Worm (Caenorhabditis elegans) whole organism, L4 larva: ENCODE measurements around the gene C55A6.12.
"Not testable (repeated sequence)": the region's sequence is repeated elsewhere in the genome, so short reads cannot be mapped to it uniquely, and the experiment has no call there.

Experiments
- F37D6.2 ChIP-seq: sonication (generic microtip); optimal IDR thresholded peaks from 2 replicates; lab custom pipeline; 2016; ENCODE audit warnings: mild to moderate bottlenecking, missing genetic modification characterization, missing compliant biosample characterization
- R02D3.7 ChIP-seq: fragments of 150-350 bp; sonication (generic microtip); optimal IDR thresholded peaks from 3 replicates; lab custom pipeline; 2014; ENCODE audit warnings: missing biosample characterization, missing genetic modification characterization
- T20F7.1 ChIP-seq: fragments of 200-800 bp; sonication (Bioruptor generic); optimal IDR thresholded peaks from 2 replicates; lab custom pipeline; 2018; ENCODE audit warnings: mild to moderate bottlenecking, missing genetic modification characterization, missing compliant biosample characterization
- T26A8.4 ChIP-seq: fragments of 200-800 bp; sonication (Bioruptor generic); IDR thresholded peaks from 2 replicates; pipeline ENCODE4 v1.3.6; 2022; ENCODE audit warnings: missing genetic modification characterization, missing compliant biosample characterization
- Y48G9A.11 ChIP-seq: fragments of 200-800 bp; sonication (Bioruptor generic); IDR thresholded peaks from 2 replicates; pipeline ENCODE4 v1.3.6; 2022; ENCODE audit warnings: missing genetic modification reagents, missing genetic modification characterization, missing compliant biosample characterization
- ZK337.2 ChIP-seq: fragments of 200-800 bp; sonication (Bioruptor generic); IDR thresholded peaks from 2 replicates; pipeline ENCODE4 v1.3.6; 2022; ENCODE audit warnings: missing genetic modification reagents, missing genetic modification characterization, missing compliant biosample characterization
- aha-1 ChIP-seq: fragments of 150-350 bp; peaks from one replicate; lab custom pipeline; 2014; ENCODE audit warnings: missing biosample characterization, missing genetic modification characterization
- ceh-20 ChIP-seq: fragments of 200-800 bp; sonication (Bioruptor generic); IDR thresholded peaks from 2 replicates; pipeline ENCODE4 v1.3.6; 2022; ENCODE audit warnings: missing genetic modification reagents, missing genetic modification characterization, missing compliant biosample characterization
- ceh-82 ChIP-seq: sonication (generic microtip); optimal IDR thresholded peaks from 2 replicates; lab custom pipeline; 2017; ENCODE audit warnings: missing biosample characterization, missing genetic modification characterization
- ctbp-1 ChIP-seq: fragments of 200-800 bp; sonication (Bioruptor generic); IDR thresholded peaks from 2 replicates; pipeline ENCODE4 v1.3.6; 2022; ENCODE audit warnings: missing genetic modification reagents, missing genetic modification characterization, missing compliant biosample characterization
- daf-16 ChIP-seq, 3 experiments: sonication (generic microtip); optimal IDR thresholded peaks; 2 replicates each; lab custom pipeline; 2016 to 2017; ENCODE audit warnings: missing genetic modification characterization in 3 of 3, missing genetic modification reagents in 3 of 3, mild to moderate bottlenecking in 2 of 3, missing compliant biosample characterization in 2 of 3, missing biosample characterization in 1 of 3, moderate library complexity in 1 of 3
- daf-19 ChIP-seq: fragments of 200-800 bp; sonication (Bioruptor generic); conservative IDR thresholded peaks from 2 replicates; pipeline ENCODE4 v1.3.6; 2022; ENCODE audit warnings: missing genetic modification characterization, missing compliant biosample characterization
- dmd-9 ChIP-seq: fragments of 200-800 bp; sonication (Bioruptor generic); IDR thresholded peaks from 2 replicates; pipeline ENCODE4 v1.3.6; 2022; ENCODE audit warnings: missing genetic modification reagents, missing genetic modification characterization, missing compliant biosample characterization
- dpl-1 ChIP-seq: fragments of 150-350 bp; optimal IDR thresholded peaks from 2 replicates; lab custom pipeline; 2014; ENCODE audit warnings: missing biosample characterization, missing genetic modification reagents, missing genetic modification characterization
- dve-1 ChIP-seq: sonication (generic microtip); optimal IDR thresholded peaks from 2 replicates; lab custom pipeline; 2017; ENCODE audit warnings: antibody characterized with exemption, mild to moderate bottlenecking, missing genetic modification characterization, missing compliant biosample characterization; ENCODE audit not compliant: insufficient read depth
- egl-43 ChIP-seq: fragments of 200-800 bp; sonication (Bioruptor generic); IDR thresholded peaks from 2 replicates; pipeline ENCODE4 v1.3.6; 2022; ENCODE audit warnings: missing genetic modification reagents, missing genetic modification characterization, missing compliant biosample characterization
- hif-1 ChIP-seq, 2 experiments: sonication (generic microtip); optimal IDR thresholded peaks; 2 replicates each; lab custom pipeline; 2016 to 2017; ENCODE audit warnings: missing compliant biosample characterization in 2 of 2, missing genetic modification characterization in 2 of 2, missing genetic modification reagents in 2 of 2, missing genotype in 2 of 2, mild to moderate bottlenecking in 1 of 2
- hlh-11 ChIP-seq: fragments of 200-800 bp; sonication (Bioruptor generic); optimal IDR thresholded peaks from 2 replicates; lab custom pipeline; 2018; ENCODE audit warnings: mild to moderate bottlenecking, missing genetic modification characterization, missing compliant biosample characterization
- hlh-30 ChIP-seq: sonication (generic microtip); optimal IDR thresholded peaks from 2 replicates; lab custom pipeline; 2017; ENCODE audit warnings: antibody characterized with exemption, mild to moderate bottlenecking, missing genetic modification characterization, missing compliant biosample characterization; ENCODE audit not compliant: insufficient read depth
- hmg-1.1 ChIP-seq: fragments of 200-800 bp; sonication (Bioruptor generic); IDR thresholded peaks from 2 replicates; pipeline ENCODE4 v1.3.6; 2022; ENCODE audit warnings: missing genetic modification reagents, missing genetic modification characterization, missing compliant biosample characterization
- lim-7 ChIP-seq: fragments of 200-800 bp; sonication (Bioruptor generic); IDR thresholded peaks from 2 replicates; pipeline ENCODE4 v1.3.6; 2022; ENCODE audit warnings: missing genetic modification characterization, missing compliant biosample characterization
- lin-13 ChIP-seq: fragments of 150-350 bp; optimal IDR thresholded peaks from 2 replicates; lab custom pipeline; 2014; ENCODE audit warnings: missing biosample characterization, missing genetic modification reagents, missing genetic modification characterization
- lin-29 ChIP-seq: fragments of 200-800 bp; sonication (Bioruptor generic); IDR thresholded peaks from 2 replicates; pipeline ENCODE4 v1.3.6; 2022; ENCODE audit warnings: missing genetic modification reagents, missing genetic modification characterization, missing compliant biosample characterization
- lin-38 ChIP-seq: fragments of 200-800 bp; sonication (Bioruptor generic); IDR thresholded peaks from 2 replicates; pipeline ENCODE4 v1.3.6; 2022; ENCODE audit warnings: missing genetic modification reagents, missing genetic modification characterization, missing compliant biosample characterization
- lsy-2 ChIP-seq, 2 experiments: fragments of 150-350 bp in 1 of 2; sonication (generic microtip) in 1 of 2; optimal IDR thresholded peaks; 2 replicates each; lab custom pipeline; 2014 to 2017; ENCODE audit warnings: missing biosample characterization in 2 of 2, missing genetic modification characterization in 2 of 2
- mdl-1 ChIP-seq, 2 experiments: fragments of 150-350 bp in 1 of 2; sonication (generic microtip) in 1 of 2; optimal IDR thresholded peaks; 2 replicates each; lab custom pipeline; 2014 to 2017; ENCODE audit warnings: missing biosample characterization in 2 of 2, missing genetic modification characterization in 2 of 2
- mep-1 ChIP-seq: fragments of 150-350 bp; sonication (generic microtip); optimal IDR thresholded peaks from 3 replicates; lab custom pipeline; 2014; ENCODE audit warnings: missing biosample characterization, missing genetic modification characterization
- mes-2 ChIP-seq: sonication (generic microtip); optimal IDR thresholded peaks from 2 replicates; lab custom pipeline; 2016; ENCODE audit warnings: missing genotype, mild to moderate bottlenecking, missing genetic modification characterization, missing compliant biosample characterization; ENCODE audit not compliant: poor library complexity, severe bottlenecking
- mxl-3 ChIP-seq: fragments of 200-800 bp; sonication (Bioruptor generic); optimal IDR thresholded peaks from 2 replicates; lab custom pipeline; 2018; ENCODE audit warnings: mild to moderate bottlenecking, missing genetic modification characterization, missing compliant biosample characterization
- nhr-102 ChIP-seq: sonication (generic microtip); optimal IDR thresholded peaks from 2 replicates; lab custom pipeline; 2016; ENCODE audit warnings: mild to moderate bottlenecking, missing genetic modification characterization, moderate library complexity, missing compliant biosample characterization
- nhr-11 ChIP-seq: fragments of 150-350 bp; optimal IDR thresholded peaks from 2 replicates; lab custom pipeline; 2014; ENCODE audit warnings: missing biosample characterization, missing genetic modification characterization
- nhr-25 ChIP-seq: sonication (generic microtip); optimal IDR thresholded peaks from 2 replicates; lab custom pipeline; 2017; ENCODE audit warnings: missing genetic modification characterization, mild to moderate bottlenecking, missing compliant biosample characterization, antibody characterized with exemption, moderate library complexity, borderline replicate concordance; ENCODE audit not compliant: insufficient read depth
- nhr-28 ChIP-seq: fragments of 150-350 bp; optimal IDR thresholded peaks from 2 replicates; lab custom pipeline; 2014; ENCODE audit warnings: missing biosample characterization, missing genetic modification characterization
- nhr-42 ChIP-seq: fragments of 200-800 bp; sonication (Bioruptor generic); IDR thresholded peaks from 2 replicates; pipeline ENCODE4 v1.3.6; 2022; ENCODE audit warnings: missing genetic modification characterization, missing compliant biosample characterization
- nhr-48 ChIP-seq: sonication (generic microtip); optimal IDR thresholded peaks from 2 replicates; lab custom pipeline; 2016; ENCODE audit warnings: mild to moderate bottlenecking, missing genetic modification characterization, missing compliant biosample characterization
- nhr-77 ChIP-seq: fragments of 150-350 bp; optimal IDR thresholded peaks from 2 replicates; lab custom pipeline; 2014; ENCODE audit warnings: missing biosample characterization, missing genetic modification characterization
- php-3 ChIP-seq: fragments of 200-800 bp; sonication (Bioruptor generic); IDR thresholded peaks from 2 replicates; pipeline ENCODE4 v1.3.6; 2022; ENCODE audit warnings: missing genetic modification reagents, missing genetic modification characterization, missing compliant biosample characterization
- saeg-2 ChIP-seq: fragments of 200-800 bp; sonication (Bioruptor generic); IDR thresholded peaks from 2 replicates; pipeline ENCODE4 v1.3.6; 2022; ENCODE audit warnings: missing genetic modification reagents, missing genetic modification characterization, missing compliant biosample characterization
- set-16 ChIP-seq: fragments of 200-800 bp; sonication (Bioruptor generic); IDR thresholded peaks from 2 replicates; pipeline ENCODE4 v1.3.6; 2022; ENCODE audit warnings: missing genetic modification reagents, missing genetic modification characterization, missing compliant biosample characterization
- snpc-1.2 ChIP-seq: fragments of 200-800 bp; sonication (Bioruptor generic); IDR thresholded peaks from 2 replicates; pipeline ENCODE4 v1.3.6; 2022; ENCODE audit warnings: missing genetic modification reagents, missing genetic modification characterization, missing compliant biosample characterization
- spr-1 ChIP-seq: sonication (generic microtip); optimal IDR thresholded peaks from 2 replicates; lab custom pipeline; 2016; ENCODE audit warnings: mild to moderate bottlenecking, missing genetic modification characterization, missing compliant biosample characterization
- tra-1 ChIP-seq: fragments of 200-800 bp; sonication (Bioruptor generic); IDR thresholded peaks from 2 replicates; pipeline ENCODE4 v1.3.6; 2022; ENCODE audit warnings: missing genetic modification reagents, missing genetic modification characterization, missing compliant biosample characterization
- unc-130 ChIP-seq: sonication (generic microtip); optimal IDR thresholded peaks from 2 replicates; lab custom pipeline; 2016; ENCODE audit warnings: missing genetic modification reagents, missing genetic modification characterization, missing compliant biosample characterization
- vab-7 ChIP-seq: fragments of 200-800 bp; sonication (Bioruptor generic); IDR thresholded peaks from 2 replicates; pipeline ENCODE4 v1.3.6; 2022; ENCODE audit warnings: missing genetic modification reagents, missing genetic modification characterization, missing compliant biosample characterization
- zip-11 ChIP-seq: fragments of 200-800 bp; sonication (Bioruptor generic); IDR thresholded peaks from 2 replicates; pipeline ENCODE4 v1.3.6; 2022; ENCODE audit warnings: missing genetic modification characterization, missing compliant biosample characterization

The C55A6.12 gene

DNA sequence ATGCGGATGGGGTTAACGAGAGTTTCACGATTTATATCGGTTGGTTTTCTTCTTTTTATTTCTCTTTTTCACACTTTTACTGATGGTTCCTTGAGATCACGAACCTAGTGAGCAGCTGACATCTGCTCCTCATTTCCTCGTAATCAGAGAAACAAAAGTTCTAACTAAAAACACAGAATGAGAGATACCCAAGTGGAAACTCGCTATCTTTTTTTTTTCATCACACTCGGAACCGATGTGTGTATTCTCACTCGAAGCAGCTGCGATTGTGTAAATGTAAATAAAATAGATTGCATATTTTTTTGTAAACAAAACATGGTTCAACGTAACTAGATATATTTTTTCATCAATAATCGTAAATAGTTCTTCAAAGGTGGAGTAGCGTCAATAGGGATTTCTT, 3.4 kb upstream of the C55A6.12 start:
- TF ChIP-seq nhr-11 (tag; lab: Kevin White, UChicago) (peak; percentile 24), hlh-11 (tag; lab: Kevin White, UChicago) (peak; percentile 51), daf-16 (GFP tag; optimal IDR thresholded peaks at IDR 0.05; lab: Kevin White, UChicago) (peak in 1 of 2 experiments; percentile 97), daf-16 (tag; optimal IDR thresholded peaks at IDR 0.05; lab: Kevin White, UChicago) (no peak), ceh-82 (tag; lab: Kevin White, UChicago) (no peak), zip-11 (GFP tag; lab: Robert Waterston, UW) (no peak)

DNA sequence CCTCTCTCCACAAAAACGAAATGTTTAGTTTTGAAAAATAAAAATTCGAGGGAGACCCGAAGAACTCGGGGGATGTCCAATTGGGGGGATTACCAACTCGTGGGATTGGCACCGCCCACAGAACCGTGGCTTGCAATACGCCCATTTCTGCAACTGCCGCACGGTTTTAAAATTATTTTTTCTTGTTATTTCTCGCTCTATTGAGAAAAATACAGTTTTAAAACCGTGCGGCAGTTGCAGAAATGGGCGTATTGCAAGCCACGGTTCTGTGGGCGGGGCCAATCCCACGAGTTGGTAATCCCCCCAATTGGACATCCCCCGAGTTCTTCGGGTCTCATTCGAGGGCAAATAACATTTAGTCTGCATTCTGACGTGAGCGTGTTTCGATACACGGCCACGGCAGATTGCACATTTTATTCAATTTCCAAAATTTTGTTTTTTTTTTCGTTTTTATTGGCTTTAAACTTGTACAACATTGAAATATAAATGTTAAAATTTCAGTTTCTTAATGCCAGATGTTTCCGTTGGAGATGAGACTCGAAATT, 2.0 kb upstream of the C55A6.12 start, which contains the start of the genes C55A6.1 and C55A6.10:
C55A6.1 (minus strand) TSS at position 116 of the 545 bp plus-strand sequence.
C55A6.10 (plus strand) TSS at position 495 of the 545 bp plus-strand sequence.
- peak; percentile 60; the same call in 1 of the 2 replicates for TF ChIP-seq saeg-2 (GFP tag; lab: Robert Waterston, UW)
- peak; percentile 41 for TF ChIP-seq mxl-3 (GFP tag; lab: Kevin White, UChicago)
- TF ChIP-seq R02D3.7 (tag; lab: Kevin White, UChicago): peak; percentile 5
- TF ChIP-seq nhr-28: peak; percentile 12
- peak; percentile 53; the same call in 1 of the 2 replicates for TF ChIP-seq php-3
- TF ChIP-seq nhr-77: peak; percentile 11
- TF ChIP-seq nhr-42: peak; percentile 76
- TF ChIP-seq aha-1 (tag; lab: Kevin White, UChicago): peak; percentile 55
- peak; percentile 91 for TF ChIP-seq hmg-1.1 (GFP tag; lab: Robert Waterston, UW)
- TF ChIP-seq ceh-20: peak; percentile 69
- peak; percentile 36 for TF ChIP-seq T20F7.1 (GFP tag; lab: Kevin White, UChicago)
- peak; percentile 63 for TF ChIP-seq F37D6.2
- TF ChIP-seq nhr-48 (tag; lab: Kevin White, UChicago): peak; percentile 64
- TF ChIP-seq daf-16 (GFP tag; optimal IDR thresholded peaks at IDR 0.05; lab: Kevin White, UChicago): not testable (repeated sequence)
- TF ChIP-seq daf-16 (tag; optimal IDR thresholded peaks at IDR 0.05; lab: Kevin White, UChicago): peak; percentile 51
- peak; percentile 67; the same call in 1 of the 2 replicates for TF ChIP-seq dmd-9 (GFP tag; lab: Robert Waterston, UW)
- 0 out of 2 replicates have a peak, but pooled peaks have one; percentile 11 for TF ChIP-seq ZK337.2 (GFP tag; lab: Robert Waterston, UW)
- TF ChIP-seq dve-1 (tag; lab: Kevin White, UChicago): peak; percentile 56
- peak; percentile 31 to 81 for TF ChIP-seq lsy-2 (tag; optimal IDR thresholded peaks at IDR 0.05; lab: Kevin White, UChicago)
- TF ChIP-seq lim-7: peak; percentile 12
- peak in 1 of 2 experiments; percentile 23 for TF ChIP-seq hif-1 (tag; optimal IDR thresholded peaks at IDR 0.05; lab: Kevin White, UChicago)
- peak; percentile 49 for TF ChIP-seq hlh-30 (tag; lab: Kevin White, UChicago)
- peak; percentile 54; the same call in 1 of the 2 replicates for TF ChIP-seq set-16 (GFP tag; lab: Robert Waterston, UW)
- TF ChIP-seq lin-29 (GFP tag; lab: Robert Waterston, UW): 0 out of 2 replicates have a peak, but pooled peaks have one; percentile 41
- TF ChIP-seq mdl-1 (tag; optimal IDR thresholded peaks at IDR 0.05; lab: Kevin White, UChicago): peak in 1 of 2 experiments; percentile 52
- TF ChIP-seq mes-2: peak; percentile 89
- peak; percentile 88 for TF ChIP-seq mep-1 (tag; lab: Kevin White, UChicago)
- TF ChIP-seq daf-19 (GFP tag; lab: Robert Waterston, UW): 0 out of 2 replicates have a peak, but pooled peaks have one; percentile 38
- peak; percentile 70; the same call in 1 of the 2 replicates for TF ChIP-seq vab-7 (GFP tag; lab: Robert Waterston, UW)
- peak; percentile 50 for TF ChIP-seq nhr-102 (tag; lab: Kevin White, UChicago)
- 0 out of 2 replicates have a peak, but pooled peaks have one; percentile 55 for TF ChIP-seq tra-1 (GFP tag; lab: Robert Waterston, UW)
- peak; percentile 42 for TF ChIP-seq lin-13 (GFP tag; lab: Kevin White, UChicago)
- TF ChIP-seq hlh-11 (tag; lab: Kevin White, UChicago): peak; percentile 61
- peak; percentile 95 for TF ChIP-seq ctbp-1
- peak; percentile 44 for TF ChIP-seq dpl-1 (GFP tag; lab: Kevin White, UChicago)
- TF ChIP-seq nhr-25 (tag; lab: Kevin White, UChicago): peak; percentile 26
- peak; percentile 78 for TF ChIP-seq snpc-1.2 (GFP tag; lab: Robert Waterston, UW)
- TF ChIP-seq unc-130 (GFP tag; lab: Kevin White, UChicago): peak; percentile 85
- peak; percentile 87 for TF ChIP-seq lin-38
- peak; percentile 68 for TF ChIP-seq T26A8.4 (GFP tag; lab: Robert Waterston, UW)
- TF ChIP-seq Y48G9A.11 (GFP tag; lab: Robert Waterston, UW): 0 out of 2 replicates have a peak, but pooled peaks have one; percentile 54
- TF ChIP-seq spr-1: peak; percentile 62
- peak; percentile 78; the same call in 1 of the 2 replicates for TF ChIP-seq egl-43 (GFP tag; lab: Robert Waterston, UW)
